Worm (Caenorhabditis elegans): ENCODE data around the gene Y57G7A.3.
A peak's percentile ranks its signal among the peaks of the same experiment; 100 is the strongest.

Y57G7A.3 gene

ce11 chrII:1320412-1320811 is 34.8 kb downstream of the Y57G7A.3 start (continued):
- TF ChIP-seq T23F11.4 (GFP tag; optimal IDR thresholded peaks at IDR 0.05) (peak; percentile 24), nfya-1 (tag; optimal IDR thresholded peaks at IDR 0.05) (peak; percentile 93), ceh-2 (tag; optimal IDR thresholded peaks at IDR 0.05) (peak; percentile 66), pros-1 (tag; optimal IDR thresholded peaks at IDR 0.05) (peak; percentile 13), ahr-1 (tag; optimal IDR thresholded peaks at IDR 0.05) (no peak), K09A11.1 (tag; optimal IDR thresholded peaks at IDR 0.05; ENCODE audit: insufficient read depth) (peak; percentile 24), hlh-6 (tag; optimal IDR thresholded peaks at IDR 0.05) (peak; percentile 13), pqm-1 (tag; optimal IDR thresholded peaks at IDR 0.05) (no peak), sdc-2 (tag; optimal IDR thresholded peaks at IDR 0.05) (peak; percentile 28), hlh-13 (GFP tag; optimal IDR thresholded peaks at IDR 0.05) (no peak), ceh-31 (tag; optimal IDR thresholded peaks at IDR 0.05) (peak; percentile 89), ets-4 (tag; optimal IDR thresholded peaks at IDR 0.05) (peak; percentile 65), pha-2 (tag; optimal IDR thresholded peaks at IDR 0.05) (peak; percentile 60), C08G9.2 (tag; optimal IDR thresholded peaks at IDR 0.05) (peak; percentile 11), nhr-232 (tag; optimal IDR thresholded peaks at IDR 0.05) (no peak), lin-11 (tag; optimal IDR thresholded peaks at IDR 0.05) (peak; percentile 20), dmd-4 (tag; optimal IDR thresholded peaks at IDR 0.05; ENCODE audit: borderline replicate concordance) (no peak), ceh-34 (tag; optimal IDR thresholded peaks at IDR 0.05) (peak; percentile 93), dve-1 (tag; optimal IDR thresholded peaks at IDR 0.05) (peak; percentile 90), fkh-10 (GFP tag; optimal IDR thresholded peaks at IDR 0.05) (no peak), zip-5 (tag; optimal IDR thresholded peaks at IDR 0.05) (no peak), madf-2 (tag; optimal IDR thresholded peaks at IDR 0.05) (peak; percentile 68), F13H6.1 (tag; optimal IDR thresholded peaks at IDR 0.05) (peak; percentile 78)

ce11 chrII:1320987-1321807 is 35.6 kb downstream of the Y57G7A.3 start, which contains the start of gene vig-1:
vig-1 (plus strand) TSS chrII:1321037.
- TF ChIP-seq ceh-22 (tag; optimal IDR thresholded peaks at IDR 0.05) (no peak), elt-2 (tag; optimal IDR thresholded peaks at IDR 0.05) (peak; percentile 29), ceh-48 (tag; optimal IDR thresholded peaks at IDR 0.05) (peak; percentile 0), ceh-14 (tag; optimal IDR thresholded peaks at IDR 0.05) (no peak)

- TF ChIP-seq che-1 (tag; optimal IDR thresholded peaks at IDR 0.05) (no peak), fkh-10 (GFP tag; optimal IDR thresholded peaks at IDR 0.05) (no peak), nfya-1 (tag; optimal IDR thresholded peaks at IDR 0.05) (no peak), ceh-6 (GFP tag; optimal IDR thresholded peaks at IDR 0.05) (no peak), unc-55 (GFP tag; optimal IDR thresholded peaks at IDR 0.05) (no peak), ama-1 (optimal IDR thresholded peaks at IDR 0.05) (no peak), eyg-1 (tag; optimal IDR thresholded peaks at IDR 0.05) (no peak), pqm-1 (tag; optimal IDR thresholded peaks at IDR 0.05) (no peak), K09A11.1 (tag; optimal IDR thresholded peaks at IDR 0.05; ENCODE audit: insufficient read depth) (no peak), ceh-2 (tag; optimal IDR thresholded peaks at IDR 0.05) (no peak), nhr-232 (tag; optimal IDR thresholded peaks at IDR 0.05) (no peak), ceh-14 (tag; optimal IDR thresholded peaks at IDR 0.05) (no peak), ztf-16 (tag; optimal IDR thresholded peaks at IDR 0.05) (no peak), pha-4 (tag; optimal IDR thresholded peaks at IDR 0.05) (no peak), elt-2 (tag; optimal IDR thresholded peaks at IDR 0.05) (no peak), ceh-34 (tag; optimal IDR thresholded peaks at IDR 0.05) (no peak), pha-2 (tag; optimal IDR thresholded peaks at IDR 0.05) (no peak), syd-9 (tag; optimal IDR thresholded peaks at IDR 0.05) (no peak), hlh-8 (tag; optimal IDR thresholded peaks at IDR 0.05) (no peak)
These were observed 36.9 kb downstream of the Y57G7A.3 start for ce11 chrII:1322283-1323173.

Measured in whole organism, late embryonic.